Worm (Caenorhabditis elegans): ENCODE results near the gene fipr-9.

DNA sequence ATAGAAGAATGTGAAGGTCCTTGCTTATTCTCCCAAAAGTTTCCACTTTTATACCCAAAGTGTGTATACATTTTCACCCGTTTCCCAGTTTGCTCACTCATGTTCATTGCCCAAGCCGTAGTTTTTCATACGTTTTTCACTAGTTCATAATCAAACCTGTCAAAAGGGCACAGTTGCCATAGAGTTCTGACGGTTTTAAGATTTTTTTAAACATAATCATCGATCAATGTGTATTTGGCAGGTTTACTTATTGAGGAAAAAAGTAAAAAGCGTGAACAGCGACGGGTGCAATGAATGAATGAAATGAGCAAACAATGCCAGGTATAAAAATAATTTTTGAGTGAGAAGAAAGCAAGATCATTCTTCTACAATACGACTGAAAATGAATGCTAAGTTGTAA is at the start of gene fipr-9, which contains the start of gene fipr-5:
- TF ChIP-seq ama-1 (optimal IDR thresholded peaks at IDR 0.05): no peak
- TF ChIP-seq sox-4 (tag; optimal IDR thresholded peaks at IDR 0.05): no peak
- TF ChIP-seq ceh-9 (tag; optimal IDR thresholded peaks at IDR 0.05): no peak
- no peak for TF ChIP-seq nhr-232 (tag; optimal IDR thresholded peaks at IDR 0.05)
- no peak for TF ChIP-seq elt-2 (tag; optimal IDR thresholded peaks at IDR 0.05)
- no peak for TF ChIP-seq ceh-31 (tag; optimal IDR thresholded peaks at IDR 0.05)
- no peak for TF ChIP-seq ceh-19 (GFP tag; optimal IDR thresholded peaks at IDR 0.05)

Measured in whole organism, late embryonic.